Fruit fly (Drosophila melanogaster) whole organism, prepupa: Measurements from ENCODE around the gene UBL3.

Experiments used
- CG10669 ChIP-seq: fragments of 200-800 bp; sonication (Bioruptor generic); optimal IDR thresholded peaks from 3 replicates; lab custom pipeline; 2018; ENCODE audit warnings: missing biosample characterization, mild to moderate bottlenecking, missing genetic modification characterization, moderate library complexity
- CG11902 ChIP-seq: fragments of 200-800 bp; sonication (Bioruptor generic); optimal IDR thresholded peaks from 3 replicates; lab custom pipeline; 2016; ENCODE audit warnings: missing biosample characterization, missing genetic modification characterization
- CG15336 ChIP-seq: fragments of 200-800 bp; sonication (Bioruptor generic); IDR thresholded peaks from 2 replicates; pipeline ENCODE4 v1.3.6; 2022; ENCODE audit warnings: missing biosample characterization, missing genetic modification characterization
- CG1621 ChIP-seq: fragments of 200-800 bp; sonication (Bioruptor generic); optimal IDR thresholded peaks from 3 replicates; lab custom pipeline; 2018; ENCODE audit warnings: missing biosample characterization, mild to moderate bottlenecking, missing genetic modification characterization
- CG16779 ChIP-seq: fragments of 200-800 bp; sonication (Bioruptor generic); optimal IDR thresholded peaks from 3 replicates; lab custom pipeline; 2017; ENCODE audit warnings: missing biosample characterization, mild to moderate bottlenecking, missing genetic modification characterization
- CG3032 ChIP-seq: fragments of 200-800 bp; optimal IDR thresholded peaks from 2 replicates; lab custom pipeline; 2019; ENCODE audit warnings: missing biosample characterization, mild to moderate bottlenecking, missing genetic modification characterization, moderate library complexity
- CG32006 ChIP-seq: fragments of 200-800 bp; sonication (Bioruptor generic); optimal IDR thresholded peaks from 3 replicates; lab custom pipeline; 2017; ENCODE audit warnings: missing biosample characterization, mild to moderate bottlenecking, missing genetic modification characterization
- CG34406 ChIP-seq: fragments of 200-800 bp; sonication (Bioruptor generic); optimal IDR thresholded peaks from 3 replicates; lab custom pipeline; 2016; ENCODE audit warnings: missing biosample characterization, missing genetic modification characterization
- CG3919 ChIP-seq: fragments of 200-800 bp; sonication (Bioruptor generic); optimal IDR thresholded peaks from 3 replicates; lab custom pipeline; 2016; ENCODE audit warnings: missing biosample characterization, missing genetic modification characterization
- CG6163 ChIP-seq: fragments of 200-800 bp; sonication (Bioruptor generic); IDR thresholded peaks from 3 replicates; pipeline ENCODE4 v1.3.6; 2022; ENCODE audit warnings: missing biosample characterization, missing genetic modification characterization
- CG6276 ChIP-seq: fragments of 200-800 bp; sonication (Bioruptor generic); optimal IDR thresholded peaks from 2 replicates; lab custom pipeline; 2017; ENCODE audit warnings: missing biosample characterization, mild to moderate bottlenecking, missing genetic modification characterization
- CG6792 ChIP-seq: fragments of 200-800 bp; sonication (Bioruptor generic); optimal IDR thresholded peaks from 3 replicates; lab custom pipeline; 2016; ENCODE audit warnings: missing biosample characterization, missing genetic modification characterization
- CG6808 ChIP-seq: fragments of 200-800 bp; sonication (Bioruptor generic); optimal IDR thresholded peaks from 3 replicates; lab custom pipeline; 2017; ENCODE audit warnings: missing biosample characterization, missing genetic modification characterization, mild to moderate bottlenecking, moderate library complexity, missing genetic modification reagents
- CG6854 ChIP-seq: fragments of 200-800 bp; sonication (Bioruptor generic); optimal IDR thresholded peaks from 2 replicates; lab custom pipeline; 2017; ENCODE audit warnings: missing biosample characterization, mild to moderate bottlenecking, missing genetic modification characterization
- CG7368 ChIP-seq: fragments of 200-800 bp; sonication (Bioruptor generic); optimal IDR thresholded peaks from 3 replicates; lab custom pipeline; 2016; ENCODE audit warnings: missing biosample characterization, missing genetic modification characterization
- CG8319 ChIP-seq: fragments of 200-800 bp; sonication (Bioruptor generic); optimal IDR thresholded peaks from 3 replicates; lab custom pipeline; 2016; ENCODE audit warnings: missing biosample characterization, missing genetic modification characterization
- Eip75B ChIP-seq: fragments of 200-800 bp; sonication (Bioruptor generic); optimal IDR thresholded peaks from 3 replicates; lab custom pipeline; 2016; ENCODE audit warnings: missing biosample characterization, missing genetic modification characterization
- Eip78C ChIP-seq: fragments of 200-800 bp; sonication (Bioruptor generic); peaks from one replicate; lab custom pipeline; 2016; ENCODE audit warnings: missing biosample characterization, missing genetic modification characterization
- Eip93F ChIP-seq: fragments of 200-800 bp; sonication (Bioruptor generic); optimal IDR thresholded peaks from 2 replicates; lab custom pipeline; 2016; ENCODE audit warnings: missing biosample characterization, mild to moderate bottlenecking, missing genetic modification characterization
- Ets21C ChIP-seq: fragments of 200-800 bp; sonication (Bioruptor generic); optimal IDR thresholded peaks from 3 replicates; lab custom pipeline; 2016; ENCODE audit warnings: missing biosample characterization, missing genetic modification characterization
- Ets96B ChIP-seq: fragments of 200-800 bp; optimal IDR thresholded peaks from 2 replicates; lab custom pipeline; 2019; ENCODE audit warnings: missing biosample characterization, mild to moderate bottlenecking, missing genetic modification characterization, moderate library complexity
- Hr38 ChIP-seq: sonication (Bioruptor generic); optimal IDR thresholded peaks from 2 replicates; lab custom pipeline; 2016; ENCODE audit warnings: missing biosample characterization, missing genetic modification characterization
- Hr39 ChIP-seq: fragments of 200-800 bp; sonication (Bioruptor generic); optimal IDR thresholded peaks from 2 replicates; lab custom pipeline; 2016; ENCODE audit warnings: missing biosample characterization, missing genetic modification characterization
- Hr4 ChIP-seq: fragments of 200-800 bp; sonication (Bioruptor generic); optimal IDR thresholded peaks from 3 replicates; lab custom pipeline; 2016; ENCODE audit warnings: missing biosample characterization, missing genetic modification characterization
- Lpt ChIP-seq: fragments of 200-800 bp; sonication (Bioruptor generic); optimal IDR thresholded peaks from 3 replicates; lab custom pipeline; 2016; ENCODE audit warnings: missing biosample characterization, missing genetic modification characterization
- OdsH ChIP-seq: fragments of 200-800 bp; sonication (Bioruptor generic); optimal IDR thresholded peaks from 3 replicates; lab custom pipeline; 2016; ENCODE audit warnings: missing biosample characterization, missing genetic modification characterization
- Sox15 ChIP-seq: fragments of 200-800 bp; sonication (Bioruptor generic); optimal IDR thresholded peaks from 3 replicates; lab custom pipeline; 2016; ENCODE audit warnings: missing biosample characterization, missing genetic modification characterization
- dac ChIP-seq: fragments of 200-800 bp; sonication (Bioruptor generic); optimal IDR thresholded peaks from 2 replicates; lab custom pipeline; 2017; ENCODE audit warnings: missing biosample characterization, mild to moderate bottlenecking, missing genetic modification characterization
- dsx ChIP-seq: fragments of 200-800 bp; optimal IDR thresholded peaks from 3 replicates; lab custom pipeline; 2019; ENCODE audit warnings: missing biosample characterization, mild to moderate bottlenecking, missing genetic modification characterization, moderate library complexity; ENCODE audit not compliant: poor library complexity, severe bottlenecking
- eg ChIP-seq: fragments of 200-800 bp; sonication (Bioruptor generic); IDR thresholded peaks from 3 replicates; pipeline ENCODE4 v1.3.6; 2022; ENCODE audit warnings: missing biosample characterization, missing genetic modification characterization
- esn ChIP-seq: fragments of 200-800 bp; sonication (Bioruptor generic); optimal IDR thresholded peaks from 2 replicates; lab custom pipeline; 2016; ENCODE audit warnings: missing biosample characterization, mild to moderate bottlenecking, missing genetic modification characterization, moderate library complexity
- fd85E ChIP-seq: fragments of 200-800 bp; sonication (Bioruptor generic); optimal IDR thresholded peaks from 3 replicates; lab custom pipeline; 2016; ENCODE audit warnings: missing biosample characterization, missing genetic modification characterization
- fkh ChIP-seq: fragments of 200-800 bp; sonication (Bioruptor generic); optimal IDR thresholded peaks from 3 replicates; lab custom pipeline; 2017; ENCODE audit warnings: missing biosample characterization, mild to moderate bottlenecking, missing genetic modification characterization, moderate library complexity
- net ChIP-seq: fragments of 200-800 bp; sonication (Bioruptor generic); optimal IDR thresholded peaks from 3 replicates; lab custom pipeline; 2016; ENCODE audit warnings: missing biosample characterization, missing genetic modification characterization
- salr ChIP-seq, 2 experiments: fragments of 200-800 bp; sonication (Bioruptor generic); optimal IDR thresholded peaks; 3 replicates each; lab custom pipeline; 2016 to 2018; ENCODE audit warnings: missing biosample characterization in 2 of 2, missing genetic modification characterization in 2 of 2, mild to moderate bottlenecking in 1 of 2
- spab ChIP-seq: fragments of 200-800 bp; sonication (Bioruptor generic); optimal IDR thresholded peaks from 2 replicates; lab custom pipeline; 2017; ENCODE audit warnings: missing biosample characterization, mild to moderate bottlenecking, missing genetic modification characterization, missing genetic modification reagents
- ss ChIP-seq, 2 experiments: fragments of 200-800 bp; sonication (Bioruptor generic); optimal IDR thresholded peaks; 2 replicates in 1 of 2; 3 replicates in 1 of 2; lab custom pipeline; 2017 to 2018; ENCODE audit warnings: mild to moderate bottlenecking in 2 of 2, missing biosample characterization in 2 of 2, missing genetic modification characterization in 2 of 2, moderate library complexity in 1 of 2
- svp ChIP-seq: fragments of 200-800 bp; sonication (Bioruptor generic); peaks from one replicate; lab custom pipeline; 2016; ENCODE audit warnings: missing biosample characterization, missing genetic modification characterization
- topi ChIP-seq: fragments of 200-800 bp; sonication (Bioruptor generic); optimal IDR thresholded peaks from 3 replicates; lab custom pipeline; 2016; ENCODE audit warnings: missing biosample characterization, missing genetic modification characterization
- vri ChIP-seq: fragments of 200-800 bp; sonication (Bioruptor generic); optimal IDR thresholded peaks from 3 replicates; lab custom pipeline; 2016; ENCODE audit warnings: missing biosample characterization, mild to moderate bottlenecking, missing genetic modification characterization

The UBL3 gene

DNA sequence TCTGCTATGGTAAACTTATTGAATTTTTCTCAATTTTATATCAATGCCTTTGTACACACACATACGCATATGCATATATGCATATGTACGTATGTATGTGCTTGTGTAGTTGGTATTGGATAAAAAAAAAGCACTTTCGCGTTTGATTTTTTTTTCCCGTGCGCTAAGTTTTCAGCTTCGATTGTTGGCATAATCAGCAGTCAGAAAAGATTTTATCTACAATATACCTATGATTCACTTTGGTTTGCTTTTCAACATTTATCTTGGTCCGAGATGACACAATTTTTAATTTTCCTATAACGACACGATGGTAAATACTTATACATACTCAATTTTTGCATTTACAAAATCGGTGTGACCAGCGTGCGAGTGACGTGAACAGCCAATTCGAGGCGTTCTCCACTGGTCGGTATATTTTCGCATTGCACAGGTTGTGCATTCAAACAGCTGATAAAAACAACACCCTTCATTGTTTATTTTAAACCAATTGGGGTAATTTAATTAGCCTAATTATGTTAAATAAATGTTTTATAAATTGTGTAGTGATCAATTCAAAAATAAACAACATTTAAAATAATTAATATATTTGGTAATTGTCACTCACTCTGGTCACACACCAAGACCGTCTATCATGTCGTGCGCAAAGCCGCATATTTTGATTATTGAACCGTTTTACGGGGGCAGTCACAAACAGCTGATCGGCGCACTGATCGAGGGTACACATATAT, at the start of gene UBL3, which contains the start of gene CG15914:
TSS of gene UBL3 (minus strand) at position 361 of the 728 bp plus-strand sequence.
TSS of gene CG15914 (plus strand) at position 607 of the 728 bp plus-strand sequence.
- TF ChIP-seq svp (GFP tag; lab: Kevin White, UChicago) = peak; percentile 89
- no peak for TF ChIP-seq Lpt
- no peak for TF ChIP-seq net (GFP tag; lab: Kevin White, UChicago)
- peak in 1 of 2 experiments; percentile 48 for TF ChIP-seq ss (GFP tag; optimal IDR thresholded peaks at IDR 0.05; lab: Kevin White, UChicago)
- TF ChIP-seq CG3919 (GFP tag; lab: Kevin White, UChicago) = no peak
- no peak for TF ChIP-seq eg (GFP tag; lab: Robert Waterston, UW)
- TF ChIP-seq spab (GFP tag; lab: Kevin White, UChicago) = no peak
- no peak for TF ChIP-seq OdsH (GFP tag; lab: Kevin White, UChicago)
- no peak for TF ChIP-seq CG11902 (GFP tag; lab: Kevin White, UChicago)
- peak; percentile 34 for TF ChIP-seq esn (GFP tag; lab: Kevin White, UChicago)
- TF ChIP-seq salr (GFP tag; optimal IDR thresholded peaks at IDR 0.05; lab: Kevin White, UChicago) = no peak
- no peak for TF ChIP-seq CG10669 (GFP tag; lab: Kevin White, UChicago)
- TF ChIP-seq dsx (GFP tag; lab: Kevin White, UChicago) = no peak
- peak; percentile 11; the same call in 1 of the 2 replicates for TF ChIP-seq CG15336 (GFP tag; lab: Robert Waterston, UW)
- TF ChIP-seq Eip75B (GFP tag; lab: Kevin White, UChicago) = peak; percentile 16
- no peak for TF ChIP-seq Hr39 (GFP tag; lab: Kevin White, UChicago)
- no peak for TF ChIP-seq CG3032 (tag; lab: Kevin White, UChicago)
- TF ChIP-seq CG8319 (GFP tag; lab: Kevin White, UChicago) = no peak
- no peak for TF ChIP-seq CG6163 (GFP tag; lab: Robert Waterston, UW)
- no peak for TF ChIP-seq CG6276 (GFP tag; lab: Kevin White, UChicago)
- no peak for TF ChIP-seq CG7368
- TF ChIP-seq CG34406 (GFP tag; lab: Kevin White, UChicago) = no peak
- TF ChIP-seq Hr4 (GFP tag; lab: Kevin White, UChicago) = no peak
- TF ChIP-seq Eip93F (GFP tag; lab: Kevin White, UChicago) = peak; percentile 66
- TF ChIP-seq Ets21C = no peak
- TF ChIP-seq topi (GFP tag; lab: Kevin White, UChicago) = peak; percentile 1
- no peak for TF ChIP-seq CG6808 (GFP tag; lab: Kevin White, UChicago)
- TF ChIP-seq vri (GFP tag; lab: Kevin White, UChicago) = peak; percentile 59
- no peak for TF ChIP-seq CG6792
- TF ChIP-seq Ets96B (tag; lab: Kevin White, UChicago) = no peak
- peak; percentile 19 for TF ChIP-seq fd85E (GFP tag; lab: Kevin White, UChicago)
- no peak for TF ChIP-seq CG16779 (tag; lab: Kevin White, UChicago)
- no peak for TF ChIP-seq CG6854
- TF ChIP-seq Sox15 = no peak
- no peak for TF ChIP-seq CG1621 (tag; lab: Kevin White, UChicago)
- TF ChIP-seq fkh (GFP tag; lab: Kevin White, UChicago) = peak; percentile 59
- TF ChIP-seq dac (GFP tag; lab: Kevin White, UChicago) = no peak
- no peak for TF ChIP-seq Hr38 (GFP tag; lab: Kevin White, UChicago)
- peak; percentile 82 for TF ChIP-seq Eip78C (GFP tag; lab: Kevin White, UChicago)
- TF ChIP-seq CG32006 (GFP tag; lab: Kevin White, UChicago) = no peak
